Worm (Caenorhabditis elegans): ENCODE data around the gene C13A10.2.

- TF ChIP-seq snpc-4 (tag; optimal IDR thresholded peaks at IDR 0.05) (no peak), nhr-77 (tag; optimal IDR thresholded peaks at IDR 0.05) (no peak), elt-3 (tag; optimal IDR thresholded peaks at IDR 0.05) (no peak), elt-1 (tag; optimal IDR thresholded peaks at IDR 0.05) (no peak), ama-1 (optimal IDR thresholded peaks at IDR 0.05) (no peak), elt-2 (tag; optimal IDR thresholded peaks at IDR 0.05) (no peak), pha-4 (tag; optimal IDR thresholded peaks at IDR 0.05) (no peak)
Measured at ce11 chrII:1323190-1323651, 34.6 kb downstream of the C13A10.2 start.

Measured in whole organism, L3 larva.